Worm (Caenorhabditis elegans) whole organism, midembryonic: ENCODE measurements around the gene F12F6.7.

Source experiments
- flt-1 ChIP-seq: fragments of 200-800 bp; sonication (Bioruptor generic); IDR thresholded peaks from 2 replicates; pipeline ENCODE4 v1.3.6; 2022; ENCODE audit warnings: missing genetic modification characterization, missing compliant biosample characterization
- klf-2 ChIP-seq: fragments of 200-800 bp; sonication (Bioruptor generic); conservative IDR thresholded peaks from 2 replicates; pipeline ENCODE4 v1.3.6; 2022; ENCODE audit warnings: missing genetic modification reagents, missing genetic modification characterization, missing compliant biosample characterization

ce11 chrIV:11569795-11570194, 8.2 kb upstream of the F12F6.7 start:
- no peak for TF ChIP-seq klf-2 (GFP tag; lab: Robert Waterston, UW)
- TF ChIP-seq flt-1 (GFP tag; lab: Robert Waterston, UW) = no peak
